Fruit fly (Drosophila melanogaster): Measurements from ENCODE around the gene CG7600.
A peak's percentile ranks its signal among the peaks of the same experiment; 100 is the strongest.

CG7600 gene

dm6 chr3L:11261456-11262082, 51.0 kb downstream of the CG7600 start (continued):
- TF ChIP-seq hkb (optimal IDR thresholded peaks at IDR 0.05) (no peak), hkb (GFP tag; IDR thresholded peaks at IDR 0.05) (peak; percentile 91), MTF-1 (GFP tag; optimal IDR thresholded peaks at IDR 0.05; ENCODE audit: borderline replicate concordance) (peak; percentile 65), tin (GFP tag; optimal IDR thresholded peaks at IDR 0.05) (peak; percentile 62), Abd-B (GFP tag; optimal IDR thresholded peaks at IDR 0.05) (peak; percentile 93), CG11398 (GFP tag; optimal IDR thresholded peaks at IDR 0.05) (no peak), CG11696 (GFP tag; IDR thresholded peaks at IDR 0.05) (peak; percentile 96; the same call in 1 of the 2 replicates), H15 (GFP tag; IDR thresholded peaks at IDR 0.05) (peak; percentile 57; the same call in 1 of the 3 replicates), CoRest (tag; optimal IDR thresholded peaks at IDR 0.05) (peak; percentile 95), rib (GFP tag; IDR thresholded peaks at IDR 0.05) (no peak), Elba2 (GFP tag; optimal IDR thresholded peaks at IDR 0.05) (peak; percentile 15), Drgx (GFP tag; IDR thresholded peaks at IDR 0.05) (peak; percentile 84), CG11560 (tag; IDR thresholded peaks at IDR 0.05) (peak; percentile 14; the same call in 1 of the 3 replicates), hbn (GFP tag; IDR thresholded peaks at IDR 0.05; ENCODE audit: partially characterized antibody) (no peak), lmd (GFP tag; IDR thresholded peaks at IDR 0.05) (peak; percentile 88), onecut (GFP tag; IDR thresholded peaks at IDR 0.05) (peak; percentile 68), MESR4 (GFP tag; optimal IDR thresholded peaks at IDR 0.05) (no peak), gro (GFP tag; optimal IDR thresholded peaks at IDR 0.05) (no peak), aop (GFP tag; IDR thresholded peaks at IDR 0.05) (no peak), br (optimal IDR thresholded peaks at IDR 0.05) (no peak), CG2116 (GFP tag; optimal IDR thresholded peaks at IDR 0.05) (peak; percentile 34), CG14965 (GFP tag; optimal IDR thresholded peaks at IDR 0.05; ENCODE audit: borderline replicate concordance) (no peak), Dip2 (GFP tag; IDR thresholded peaks at IDR 0.05) (no peak), CG4707 (GFP tag; optimal IDR thresholded peaks at IDR 0.05) (peak; percentile 65), al (GFP tag; IDR thresholded peaks at IDR 0.05) (peak; percentile 58), CG2129 (GFP tag; IDR thresholded peaks at IDR 0.05; ENCODE audit: partially characterized antibody) (no peak)

- TF ChIP-seq Rfx (GFP tag; IDR thresholded peaks at IDR 0.05), result peak; percentile 12; the same call in 1 of the 2 replicates
- no peak for TF ChIP-seq hbn (GFP tag; IDR thresholded peaks at IDR 0.05; ENCODE audit: partially characterized antibody)
- TF ChIP-seq Nf-YA (GFP tag; IDR thresholded peaks at IDR 0.05), result peak; percentile 42; the same call in 1 of the 2 replicates
- TF ChIP-seq vvl (GFP tag; IDR thresholded peaks at IDR 0.05), result peak; percentile 36; the same call in 1 of the 2 replicates
- TF ChIP-seq CG11093 (GFP tag; IDR thresholded peaks at IDR 0.05), result no peak
- TF ChIP-seq row (GFP tag; IDR thresholded peaks at IDR 0.05), result no peak
- no peak for TF ChIP-seq CHES-1-like (GFP tag; optimal IDR thresholded peaks at IDR 0.05)
- no peak for TF ChIP-seq CG3281 (GFP tag; optimal IDR thresholded peaks at IDR 0.05)
- TF ChIP-seq sob (GFP tag; IDR thresholded peaks at IDR 0.05), result 0 out of 2 replicates have a peak, but pooled peaks have one; percentile 7
- no peak for TF ChIP-seq sqz (GFP tag; optimal IDR thresholded peaks at IDR 0.05)
- TF ChIP-seq ewg (GFP tag; optimal IDR thresholded peaks at IDR 0.05), result no peak
- TF ChIP-seq jumu (GFP tag; optimal IDR thresholded peaks at IDR 0.05), result peak; percentile 9
- TF ChIP-seq Meics (GFP tag; optimal IDR thresholded peaks at IDR 0.05), result no peak
- TF ChIP-seq CG3847 (GFP tag; IDR thresholded peaks at IDR 0.05), result peak; percentile 29; the same call in 1 of the 2 replicates
- no peak for TF ChIP-seq CG17568 (GFP tag; optimal IDR thresholded peaks at IDR 0.05)
- no peak for TF ChIP-seq CG10147 (GFP tag; optimal IDR thresholded peaks at IDR 0.05)
- TF ChIP-seq stc (GFP tag; IDR thresholded peaks at IDR 0.05), result peak; percentile 19; the same call in 1 of the 2 replicates
- TF ChIP-seq dmrt99B (tag; optimal IDR thresholded peaks at IDR 0.05), result no peak
- 0 out of 2 replicates have a peak, but pooled peaks have one; percentile 21 for TF ChIP-seq sisA (GFP tag; IDR thresholded peaks at IDR 0.05)
- TF ChIP-seq CG4328 (GFP tag; optimal IDR thresholded peaks at IDR 0.05), result no peak
- TF ChIP-seq CG10321 (GFP tag; IDR thresholded peaks at IDR 0.05), result 0 out of 2 replicates have a peak, but pooled peaks have one; percentile 15
- TF ChIP-seq CG5953 (GFP tag; IDR thresholded peaks at IDR 0.05), result no peak
- TF ChIP-seq lilli (GFP tag; optimal IDR thresholded peaks at IDR 0.05), result no peak
- peak; percentile 32; the same call in 1 of the 2 replicates for TF ChIP-seq Ptx1 (GFP tag; IDR thresholded peaks at IDR 0.05)
- no peak for TF ChIP-seq tna (GFP tag; IDR thresholded peaks at IDR 0.05; ENCODE audit: partially characterized antibody)
- no peak for TF ChIP-seq CG32532 (GFP tag; IDR thresholded peaks at IDR 0.05)
- peak; percentile 69 for TF ChIP-seq CG11696 (GFP tag; IDR thresholded peaks at IDR 0.05)
- peak; percentile 22; the same call in 1 of the 2 replicates for TF ChIP-seq lmd (GFP tag; IDR thresholded peaks at IDR 0.05)
Measured at dm6 chr3L:11262159-11262558, 51.6 kb downstream of the CG7600 start.
